Worm (Caenorhabditis elegans) whole organism, early embryonic: ENCODE data around the gene str-240.

Experiments used
- aly-1 ChIP-seq: sonication (generic microtip); optimal IDR thresholded peaks from 2 replicates; lab custom pipeline; 2016; ENCODE audit warnings: missing genetic modification characterization, missing compliant biosample characterization
- ama-1 ChIP-seq: fragments of 150-350 bp; optimal IDR thresholded peaks from 2 replicates; lab custom pipeline; 2014
- ceh-13 ChIP-seq: fragments of 200-800 bp; sonication (Bioruptor generic); optimal IDR thresholded peaks from 2 replicates; lab custom pipeline; 2018; ENCODE audit warnings: mild to moderate bottlenecking, missing genetic modification characterization, missing compliant biosample characterization
- flt-1 ChIP-seq: fragments of 200-800 bp; sonication (Bioruptor generic); IDR thresholded peaks from 2 replicates; pipeline ENCODE4 v1.3.6; 2022; ENCODE audit warnings: missing genetic modification characterization, missing compliant biosample characterization
- hmbx-1 ChIP-seq: sonication (generic microtip); optimal IDR thresholded peaks from 2 replicates; lab custom pipeline; 2016; ENCODE audit warnings: mild to moderate bottlenecking, missing genetic modification characterization, missing compliant biosample characterization
- hmg-4 ChIP-seq: fragments of 200-800 bp; sonication (Bioruptor generic); optimal IDR thresholded peaks from 2 replicates; lab custom pipeline; 2018; ENCODE audit warnings: mild to moderate bottlenecking, missing genetic modification characterization, missing compliant biosample characterization
- hnd-1 ChIP-seq: sonication (generic microtip); optimal IDR thresholded peaks from 2 replicates; lab custom pipeline; 2016; ENCODE audit warnings: missing genetic modification characterization, missing compliant biosample characterization
- sea-1 ChIP-seq: fragments of 200-800 bp; sonication (Bioruptor generic); conservative IDR thresholded peaks from 2 replicates; pipeline ENCODE4 v1.3.6; 2022; ENCODE audit warnings: missing genetic modification characterization, missing compliant biosample characterization
- tbx-11 ChIP-seq: fragments of 200-800 bp; sonication (Bioruptor generic); IDR thresholded peaks from 2 replicates; pipeline ENCODE4 v1.3.6; 2022; ENCODE audit warnings: missing genetic modification characterization, missing compliant biosample characterization
- tra-4 ChIP-seq: sonication (generic microtip); optimal IDR thresholded peaks from 2 replicates; lab custom pipeline; 2017; ENCODE audit warnings: missing genetic modification characterization, missing compliant biosample characterization

DNA sequence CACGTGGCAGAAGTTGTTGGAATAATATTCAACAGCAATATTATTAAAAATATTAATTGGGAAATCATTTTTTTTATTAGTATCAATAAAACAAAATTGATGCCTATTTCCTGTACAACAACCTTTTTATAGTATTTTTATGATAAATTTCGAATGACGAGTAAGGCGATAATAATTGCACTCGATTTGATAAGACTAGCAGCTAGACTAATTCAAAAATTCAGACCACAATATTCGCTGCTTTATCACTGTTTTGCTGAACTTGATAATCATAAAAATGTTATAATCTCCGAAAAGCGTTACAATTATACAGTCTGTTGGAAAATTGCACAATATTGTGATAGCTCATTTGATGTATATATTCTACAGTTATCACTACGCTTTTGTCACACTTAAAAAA is 23.9 kb upstream of the str-240 start, which contains the start of gene oac-32:
- TF ChIP-seq hmg-4 (no peak), hnd-1 (tag; lab: Kevin White, UChicago) (no peak), ama-1 (lab: Kevin White, UChicago) (no peak), sea-1 (GFP tag; lab: Robert Waterston, UW) (no peak), ceh-13 (GFP tag; lab: Kevin White, UChicago) (no peak), aly-1 (tag; lab: Kevin White, UChicago) (no peak), tbx-11 (no peak), flt-1 (GFP tag; lab: Robert Waterston, UW) (no peak), hmbx-1 (no peak), tra-4 (tag; lab: Kevin White, UChicago) (no peak)
